Worm (Caenorhabditis elegans) whole organism, L2 larva: Measurements from ENCODE around the gene gtf-2H5.

Experiments used
- R02D3.7 ChIP-seq: fragments of 150-350 bp; optimal IDR thresholded peaks from 2 replicates; lab custom pipeline; 2014; ENCODE audit warnings: missing biosample characterization, missing genetic modification characterization
- Y55F3AM.14 ChIP-seq: fragments of 200-800 bp; sonication (Bioruptor generic); optimal IDR thresholded peaks from 2 replicates; lab custom pipeline; 2018; ENCODE audit warnings: mild to moderate bottlenecking, missing genetic modification characterization, missing compliant biosample characterization
- ZK546.5 ChIP-seq: sonication (generic microtip); optimal IDR thresholded peaks from 2 replicates; lab custom pipeline; 2017; ENCODE audit warnings: missing biosample characterization, missing genetic modification characterization
- ama-1 ChIP-seq: fragments of 150-350 bp; optimal IDR thresholded peaks from 2 replicates; lab custom pipeline; 2018; ENCODE audit warnings: inconsistent platforms
- crh-2 ChIP-seq: sonication (generic microtip); optimal IDR thresholded peaks from 2 replicates; lab custom pipeline; 2017; ENCODE audit warnings: missing biosample characterization, missing genetic modification characterization
- fos-1 ChIP-seq: fragments of 150-350 bp; optimal IDR thresholded peaks from 2 replicates; lab custom pipeline; 2014; ENCODE audit warnings: missing biosample characterization, missing genetic modification characterization
- snpc-4 ChIP-seq: fragments of 150-350 bp; optimal IDR thresholded peaks from 2 replicates; lab custom pipeline; 2014; ENCODE audit warnings: missing biosample characterization, missing genetic modification characterization
- unc-55 ChIP-seq: fragments of 150-350 bp; sonication (generic microtip); optimal IDR thresholded peaks from 3 replicates; lab custom pipeline; 2014; ENCODE audit warnings: missing biosample characterization, missing genetic modification reagents, missing genetic modification characterization
- unc-62 ChIP-seq: fragments of 150-350 bp; optimal IDR thresholded peaks from 2 replicates; lab custom pipeline; 2014; ENCODE audit warnings: missing biosample characterization, missing genetic modification reagents, missing genetic modification characterization
- zag-1 ChIP-seq: fragments of 150-350 bp; optimal IDR thresholded peaks from 2 replicates; lab custom pipeline; 2014; ENCODE audit warnings: missing biosample characterization, missing genetic modification characterization
- ztf-11 ChIP-seq: sonication (generic microtip); optimal IDR thresholded peaks from 2 replicates; lab custom pipeline; 2017; ENCODE audit warnings: missing biosample characterization, missing genetic modification characterization

- TF ChIP-seq unc-62 (GFP tag; lab: Kevin White, UChicago) = no peak
- TF ChIP-seq zag-1 (tag; lab: Kevin White, UChicago) = no peak
- TF ChIP-seq crh-2 (tag; lab: Kevin White, UChicago) = no peak
- TF ChIP-seq snpc-4 (tag; lab: Kevin White, UChicago) = no peak
- no peak for TF ChIP-seq R02D3.7
- TF ChIP-seq ZK546.5 (tag; lab: Kevin White, UChicago) = no peak
- TF ChIP-seq ama-1 (lab: Kevin White, UChicago) = no peak
- TF ChIP-seq fos-1 (tag; lab: Kevin White, UChicago) = no peak
- TF ChIP-seq Y55F3AM.14 (GFP tag; lab: Kevin White, UChicago) = no peak
- no peak for TF ChIP-seq unc-55 (GFP tag; lab: Kevin White, UChicago)
- TF ChIP-seq ztf-11 (tag; lab: Kevin White, UChicago) = no peak
Observed at ce11 chrIII:549231-549630, 28.1 kb downstream of the gtf-2H5 start.
